Fruit fly (Drosophila melanogaster): Measurements from ENCODE around the gene CG32669.
A peak's percentile ranks its signal among the peaks of the same experiment; 100 is the strongest.

Gene CG32669

dm6 chrX:10846972-10847435 lies 2.1 kb upstream of the CG32669 start, which contains the start of gene sbr (continued):
- TF ChIP-seq Sry-β (GFP tag; optimal IDR thresholded peaks at IDR 0.05) (peak; percentile 83), CG5953 (GFP tag; IDR thresholded peaks at IDR 0.05) (no peak), Dfd (GFP tag; optimal IDR thresholded peaks at IDR 0.05) (no peak), Lpt (GFP tag; optimal IDR thresholded peaks at IDR 0.05) (no peak), CG2199 (GFP tag; IDR thresholded peaks at IDR 0.05) (no peak), H15 (GFP tag; IDR thresholded peaks at IDR 0.05) (no peak), btn (GFP tag; optimal IDR thresholded peaks at IDR 0.05) (no peak), Sox102F (GFP tag; optimal IDR thresholded peaks at IDR 0.05) (no peak), CG4282 (GFP tag; optimal IDR thresholded peaks at IDR 0.05) (no peak), sd (tag; optimal IDR thresholded peaks at IDR 0.05) (no peak), pum (GFP tag; optimal IDR thresholded peaks at IDR 0.05) (no peak), CG33213 (GFP tag; optimal IDR thresholded peaks at IDR 0.05) (no peak), vfl (GFP tag; optimal IDR thresholded peaks at IDR 0.05) (no peak), gce (GFP tag; IDR thresholded peaks at IDR 0.05) (no peak), Nf-YC (tag; optimal IDR thresholded peaks at IDR 0.05) (no peak), sens (GFP tag) (peak; percentile 47), CG11560 (tag; IDR thresholded peaks at IDR 0.05) (no peak), lola (GFP tag; optimal IDR thresholded peaks at IDR 0.05) (peak in 1 of 3 experiments; percentile 24), ab (GFP tag; optimal IDR thresholded peaks at IDR 0.05) (no peak), jing (GFP tag; optimal IDR thresholded peaks at IDR 0.05) (no peak), Ets65A (GFP tag) (no peak), phol (tag; optimal IDR thresholded peaks at IDR 0.05) (peak; percentile 73), CG7372 (GFP tag; IDR thresholded peaks at IDR 0.05) (no peak), CrebB (tag; optimal IDR thresholded peaks at IDR 0.05) (no peak), CG14965 (GFP tag; optimal IDR thresholded peaks at IDR 0.05; ENCODE audit: borderline replicate concordance) (no peak), slp2 (GFP tag; optimal IDR thresholded peaks at IDR 0.05) (no peak), tna (GFP tag; IDR thresholded peaks at IDR 0.05; ENCODE audit: partially characterized antibody) (peak; percentile 32; the same call in 1 of the 2 replicates), CG11696 (GFP tag; IDR thresholded peaks at IDR 0.05) (no peak), CG17568 (GFP tag; optimal IDR thresholded peaks at IDR 0.05) (no peak), HLH54F (GFP tag; optimal IDR thresholded peaks at IDR 0.05) (no peak), Hey (tag; optimal IDR thresholded peaks at IDR 0.05) (no peak), Awh (GFP tag; IDR thresholded peaks at IDR 0.05) (no peak), fru (optimal IDR thresholded peaks at IDR 0.05) (no peak), HLHmδ (GFP tag; optimal IDR thresholded peaks at IDR 0.05) (no peak), CG6654 (GFP tag; optimal IDR thresholded peaks at IDR 0.05) (no peak), CG11247 (GFP tag; IDR thresholded peaks at IDR 0.05) (no peak), gem (tag; optimal IDR thresholded peaks at IDR 0.05) (no peak), CG16779 (GFP tag; IDR thresholded peaks at IDR 0.05) (no peak), stwl (tag; optimal IDR thresholded peaks at IDR 0.05) (no peak), CG13775 (GFP tag; optimal IDR thresholded peaks at IDR 0.05) (peak; percentile 14), Myb (GFP tag; optimal IDR thresholded peaks at IDR 0.05) (peak; percentile 1), CG2678 (tag; optimal IDR thresholded peaks at IDR 0.05) (no peak), chif (GFP tag; optimal IDR thresholded peaks at IDR 0.05) (peak in 1 of 2 experiments; percentile 10), Atf3 (GFP tag; optimal IDR thresholded peaks at IDR 0.05) (no peak), CG7357 (GFP tag; IDR thresholded peaks at IDR 0.05) (no peak), kah (GFP tag; optimal IDR thresholded peaks at IDR 0.05) (no peak), CG6791 (GFP tag; IDR thresholded peaks at IDR 0.05; ENCODE audit: partially characterized antibody) (peak; percentile 72; the same call in 2 of the 3 replicates), Bgb (GFP tag; IDR thresholded peaks at IDR 0.05; ENCODE audit: partially characterized antibody) (peak; percentile 76), Jarid2 (GFP tag; optimal IDR thresholded peaks at IDR 0.05) (no peak), BEAF-32 (GFP tag; optimal IDR thresholded peaks at IDR 0.05) (peak; percentile 90), Fer2 (tag; optimal IDR thresholded peaks at IDR 0.05) (no peak), lab (GFP tag; optimal IDR thresholded peaks at IDR 0.05) (no peak)

Data from whole organism, embryonic.